Worm (Caenorhabditis elegans): Measurements from ENCODE around the gene nspb-1.

ce11 chrIV:6605863-6606262, 15.0 kb upstream of the nspb-1 start, which contains the start of gene nstp-2:
- no peak for TF ChIP-seq him-1 (tag; optimal IDR thresholded peaks at IDR 0.05)
- TF ChIP-seq W03F9.2 (tag; optimal IDR thresholded peaks at IDR 0.05): no peak
- no peak for TF ChIP-seq dao-5 (tag; optimal IDR thresholded peaks at IDR 0.05)

Measured in whole organism, L4/young adult.